Worm (Caenorhabditis elegans): Measurements from ENCODE around the gene acdh-13.

- TF ChIP-seq T22C8.4 (GFP tag; IDR thresholded peaks at IDR 0.05) (no peak), ztf-29 (GFP tag; IDR thresholded peaks at IDR 0.05) (no peak), tab-1 (GFP tag; IDR thresholded peaks at IDR 0.05) (no peak), flt-1 (GFP tag; IDR thresholded peaks at IDR 0.05) (no peak), ztf-23 (GFP tag; IDR thresholded peaks at IDR 0.05) (no peak), med-1 (GFP tag; optimal IDR thresholded peaks at IDR 0.05; ENCODE audit: insufficient read depth) (no peak), cog-1 (tag; optimal IDR thresholded peaks at IDR 0.05) (no peak)
Measured at ce11 chrIV:8463069-8463468, 35.6 kb downstream of the acdh-13 start.

Data from whole organism, midembryonic.